Worm (Caenorhabditis elegans) whole organism, mixed stage, embryonic: ENCODE results near the gene comt-4.

Source experiments
- cnd-1 ChIP-seq: fragments of 200-800 bp; sonication (Bioruptor generic); optimal IDR thresholded peaks from 2 replicates; lab custom pipeline; 2018; ENCODE audit warnings: mild to moderate bottlenecking, missing genetic modification characterization, missing compliant biosample characterization
- drap-1 ChIP-seq: fragments of 200-800 bp; sonication (Bioruptor generic); optimal IDR thresholded peaks from 3 replicates; lab custom pipeline; 2018; ENCODE audit warnings: mild to moderate bottlenecking, missing genetic modification characterization, missing compliant biosample characterization
- lin-13 ChIP-seq: fragments of 150-350 bp; optimal IDR thresholded peaks from 2 replicates; lab custom pipeline; 2014; ENCODE audit warnings: missing biosample characterization, missing genetic modification characterization
- nhr-237 ChIP-seq: fragments of 150-350 bp; optimal IDR thresholded peaks from 2 replicates; lab custom pipeline; 2014; ENCODE audit warnings: missing biosample characterization, missing genetic modification characterization
- unc-62 ChIP-seq: fragments of 150-350 bp; optimal IDR thresholded peaks from 2 replicates; lab custom pipeline; 2014; ENCODE audit warnings: missing biosample characterization, missing genetic modification reagents, missing genetic modification characterization
- ztf-11 ChIP-seq: fragments of 150-350 bp; optimal IDR thresholded peaks from 2 replicates; lab custom pipeline; 2014; ENCODE audit warnings: missing biosample characterization, missing genetic modification characterization

- TF ChIP-seq unc-62 (no peak), ztf-11 (tag; lab: Kevin White, UChicago) (no peak), drap-1 (no peak), cnd-1 (tag; lab: Kevin White, UChicago) (no peak), lin-13 (tag; lab: Kevin White, UChicago) (no peak), nhr-237 (tag; lab: Kevin White, UChicago) (no peak)
Measured at ce11 chrV:2055765-2056504, 6.0 kb upstream of the comt-4 start.
